Fruit fly (Drosophila melanogaster): ENCODE data around the gene Efa6.

Efa6 gene

DNA sequence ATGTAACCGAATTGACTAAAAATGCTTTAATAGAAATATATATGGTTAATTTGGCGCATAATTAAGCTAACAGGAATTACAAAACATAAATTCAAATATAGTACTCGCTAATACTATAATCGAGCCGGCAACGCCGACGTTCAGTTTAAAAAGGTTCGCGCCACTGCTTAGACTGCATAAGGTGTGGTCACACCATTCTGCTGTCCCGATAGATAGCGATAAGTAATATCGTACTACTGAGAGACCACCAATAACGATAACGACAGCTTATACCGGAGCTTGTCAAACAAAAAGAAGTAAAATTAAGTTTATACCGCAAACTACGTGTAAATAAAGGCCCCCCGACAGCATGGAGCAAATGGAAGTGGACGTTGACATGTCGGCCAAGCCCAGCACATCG lies 7.0 kb upstream of the Efa6 start, which contains the start of gene CSN6 (continued):
- TF ChIP-seq NK7.1 (GFP tag; optimal IDR thresholded peaks at IDR 0.05) (no peak), Scr (GFP tag; IDR thresholded peaks at IDR 0.05; ENCODE audit: partially characterized antibody) (peak; percentile 82), CG42726 (GFP tag; IDR thresholded peaks at IDR 0.05; ENCODE audit: partially characterized antibody) (peak; percentile 92), dan (GFP tag; IDR thresholded peaks at IDR 0.05) (no peak), wdn (GFP tag; IDR thresholded peaks at IDR 0.05) (no peak), Med (GFP tag) (peak; percentile 90), CG3847 (GFP tag; IDR thresholded peaks at IDR 0.05) (peak; percentile 49), inv (GFP tag; IDR thresholded peaks at IDR 0.05; ENCODE audit: partially characterized antibody) (peak; percentile 69; the same call in 1 of the 2 replicates), CG2129 (GFP tag; IDR thresholded peaks at IDR 0.05; ENCODE audit: partially characterized antibody) (peak; percentile 58), Hr3 (GFP tag; optimal IDR thresholded peaks at IDR 0.05) (no peak), CG16813 (GFP tag; IDR thresholded peaks at IDR 0.05; ENCODE audit: partially characterized antibody) (peak; percentile 79), CG4617 (GFP tag; optimal IDR thresholded peaks at IDR 0.05; ENCODE audit: borderline replicate concordance) (peak; percentile 37), YL-1 (GFP tag; optimal IDR thresholded peaks at IDR 0.05) (no peak), CG11093 (GFP tag; IDR thresholded peaks at IDR 0.05) (no peak), unc-4 (GFP tag; IDR thresholded peaks at IDR 0.05; ENCODE audit: partially characterized antibody) (peak; percentile 92), CG7271 (tag; optimal IDR thresholded peaks at IDR 0.05) (no peak), CG11560 (tag; IDR thresholded peaks at IDR 0.05) (peak; percentile 22; the same call in 1 of the 3 replicates), Dad (GFP tag; optimal IDR thresholded peaks at IDR 0.05) (no peak), da (GFP tag; optimal IDR thresholded peaks at IDR 0.05) (no peak), CG13287 (GFP tag; IDR thresholded peaks at IDR 0.05; ENCODE audit: partially characterized antibody) (peak; percentile 96), CG17912 (GFP tag; optimal IDR thresholded peaks at IDR 0.05) (no peak), TFAM (GFP tag; optimal IDR thresholded peaks at IDR 0.05) (no peak), gfzf (GFP tag; optimal IDR thresholded peaks at IDR 0.05) (peak; percentile 72), ERR (GFP tag; optimal IDR thresholded peaks at IDR 0.05) (peak; percentile 18), zf30C (GFP tag; optimal IDR thresholded peaks at IDR 0.05) (no peak), Taf1 (GFP tag; IDR thresholded peaks at IDR 0.05) (no peak), exex (tag; optimal IDR thresholded peaks at IDR 0.05) (peak; percentile 14)

DNA sequence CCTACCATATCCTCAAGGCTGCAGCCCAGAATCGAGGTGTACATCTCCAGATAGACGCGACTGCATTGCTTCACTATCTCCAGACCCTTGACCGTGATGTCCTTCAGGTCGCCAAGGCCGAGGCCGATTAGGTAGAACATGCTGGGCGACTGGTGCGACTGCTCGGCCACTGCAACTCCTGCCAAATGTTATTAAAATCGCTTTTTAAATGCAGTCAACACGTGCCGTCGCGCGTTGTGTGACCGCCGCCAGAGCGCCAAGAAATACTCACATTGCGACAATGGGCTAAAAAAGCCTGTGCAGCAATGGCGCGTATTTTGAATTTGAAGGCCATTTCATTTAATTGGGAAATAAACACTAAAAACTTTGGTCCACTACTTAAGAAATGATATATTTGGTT lies 4.6 kb upstream of the Efa6 start, which contains the start of gene Dph5:
Gene Dph5, minus strand, starts transcription at position 245 of the 400 bp plus-strand sequence.
- peak; percentile 87 for TF ChIP-seq Dp (GFP tag; optimal IDR thresholded peaks at IDR 0.05)
- no peak for TF ChIP-seq CG4424 (GFP tag; optimal IDR thresholded peaks at IDR 0.05)
- no peak for TF ChIP-seq en (GFP tag; optimal IDR thresholded peaks at IDR 0.05)
- peak; percentile 52 for TF ChIP-seq Max (GFP tag; optimal IDR thresholded peaks at IDR 0.05)
- TF ChIP-seq Dfd (GFP tag; optimal IDR thresholded peaks at IDR 0.05): no peak
- no peak for TF ChIP-seq bsh (GFP tag; optimal IDR thresholded peaks at IDR 0.05)
- TF ChIP-seq zf30C (GFP tag; optimal IDR thresholded peaks at IDR 0.05): no peak
- TF ChIP-seq C15 (GFP tag; IDR thresholded peaks at IDR 0.05): no peak
- TF ChIP-seq Spps (tag; optimal IDR thresholded peaks at IDR 0.05): no peak
- TF ChIP-seq bbx (GFP tag; IDR thresholded peaks at IDR 0.05; ENCODE audit: partially characterized antibody): peak; percentile 29; the same call in 1 of the 2 replicates
- TF ChIP-seq CG3726 (GFP tag; IDR thresholded peaks at IDR 0.05): no peak
- no peak for TF ChIP-seq CHES-1-like (GFP tag; optimal IDR thresholded peaks at IDR 0.05)
- no peak for TF ChIP-seq sna (GFP tag; IDR thresholded peaks at IDR 0.05; ENCODE audit: partially characterized antibody)
- no peak for TF ChIP-seq CG17912 (GFP tag; optimal IDR thresholded peaks at IDR 0.05)
- peak; percentile 86 for TF ChIP-seq dm (GFP tag; optimal IDR thresholded peaks at IDR 0.05)
- TF ChIP-seq gem (tag; optimal IDR thresholded peaks at IDR 0.05): no peak
- no peak for TF ChIP-seq CG6254 (GFP tag; optimal IDR thresholded peaks at IDR 0.05)
- no peak for TF ChIP-seq knrl (GFP tag; IDR thresholded peaks at IDR 0.05; ENCODE audit: partially characterized antibody)
- TF ChIP-seq Lhr (GFP tag; optimal IDR thresholded peaks at IDR 0.05): no peak
- TF ChIP-seq yki (optimal IDR thresholded peaks at IDR 0.05): no peak
- no peak for TF ChIP-seq Atf3 (GFP tag; optimal IDR thresholded peaks at IDR 0.05)
- no peak for TF ChIP-seq pita (GFP tag; optimal IDR thresholded peaks at IDR 0.05)
- TF ChIP-seq ttk (GFP tag; IDR thresholded peaks at IDR 0.05): no peak
- TF ChIP-seq HLHmδ (GFP tag; optimal IDR thresholded peaks at IDR 0.05): no peak
- no peak for TF ChIP-seq kay (GFP tag; optimal IDR thresholded peaks at IDR 0.05)
- TF ChIP-seq CG34376 (GFP tag; optimal IDR thresholded peaks at IDR 0.05): no peak
- peak; percentile 37 for TF ChIP-seq Med (GFP tag)
